Fruit fly (Drosophila melanogaster) whole organism, prepupa: ENCODE measurements around the gene CG3566.

Experiments
- CG31627 ChIP-seq: fragments of 200-800 bp; sonication (Bioruptor generic); optimal IDR thresholded peaks from 3 replicates; lab custom pipeline; 2016; ENCODE audit warnings: missing biosample characterization, missing genetic modification characterization
- net ChIP-seq: fragments of 200-800 bp; sonication (Bioruptor generic); optimal IDR thresholded peaks from 3 replicates; lab custom pipeline; 2016; ENCODE audit warnings: missing biosample characterization, missing genetic modification characterization
- topi ChIP-seq: fragments of 200-800 bp; sonication (Bioruptor generic); optimal IDR thresholded peaks from 3 replicates; lab custom pipeline; 2016; ENCODE audit warnings: missing biosample characterization, missing genetic modification characterization

DNA sequence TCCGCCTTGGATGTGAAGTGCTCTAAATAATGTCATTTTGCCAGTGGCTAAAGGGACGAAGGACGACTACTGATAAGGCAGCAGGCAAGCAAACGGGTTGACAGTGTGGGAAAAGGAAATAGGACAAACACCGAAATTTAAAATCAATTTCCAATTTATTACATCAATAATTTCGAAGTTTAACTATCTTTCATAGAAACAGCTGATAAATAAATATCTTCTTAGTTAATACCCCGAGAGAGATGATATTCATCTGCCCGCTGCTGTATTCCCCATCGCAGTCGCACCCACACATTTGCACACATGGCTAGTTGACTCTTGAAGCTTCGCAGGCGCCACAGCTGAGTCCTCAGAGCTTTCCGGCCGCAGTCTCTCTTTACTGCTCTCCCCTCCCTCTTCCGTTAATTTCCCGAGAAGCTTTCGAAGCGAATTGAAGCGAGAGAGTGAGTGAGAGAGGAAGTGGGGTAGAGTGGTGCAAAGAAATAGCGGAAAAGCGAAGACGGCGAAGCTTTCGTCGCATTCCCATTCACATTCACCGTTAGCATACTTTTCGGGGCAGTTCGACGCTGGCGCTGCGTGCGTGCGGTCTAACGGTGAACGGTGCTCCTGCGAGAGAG lies 40.4 kb upstream of the CG3566 start:
- TF ChIP-seq net (GFP tag; lab: Kevin White, UChicago) (peak; percentile 26), CG31627 (GFP tag; lab: Kevin White, UChicago) (peak; percentile 23), topi (GFP tag; lab: Kevin White, UChicago) (peak; percentile 27)
